Worm (Caenorhabditis elegans): ENCODE data around the gene T24H7.8.

The T24H7.8 gene

DNA sequence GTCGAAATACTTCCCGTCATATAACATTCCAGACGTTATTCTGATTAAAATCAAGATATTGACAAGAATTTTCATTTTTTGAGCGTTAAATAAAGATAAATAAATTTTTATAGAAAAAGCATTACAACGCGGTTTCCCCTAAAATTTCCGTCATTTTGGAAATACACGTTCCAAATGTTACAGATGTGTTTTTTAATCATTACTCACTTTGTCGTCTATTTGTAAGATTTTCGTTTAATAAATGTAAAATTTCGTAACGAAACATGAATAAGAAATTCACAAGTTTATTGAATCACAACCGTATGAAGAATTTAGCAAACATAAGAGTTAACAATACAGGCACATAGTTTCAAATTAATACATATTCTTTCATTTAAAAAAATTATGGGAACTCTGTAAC is 38.9 kb upstream of the T24H7.8 start, which contains the start of gene C30B5.17:
Gene C30B5.17, minus strand, starts transcription at position 101 of the 400 bp plus-strand sequence.
- no peak for TF ChIP-seq nhr-77 (tag; optimal IDR thresholded peaks at IDR 0.05)
- TF ChIP-seq nfya-1 (tag; optimal IDR thresholded peaks at IDR 0.05; ENCODE audit: insufficient read depth) = no peak
- TF ChIP-seq nhr-11 (tag; optimal IDR thresholded peaks at IDR 0.05) = no peak
- TF ChIP-seq nhr-76 (tag; optimal IDR thresholded peaks at IDR 0.05) = no peak
- no peak for TF ChIP-seq fkh-10 (GFP tag; optimal IDR thresholded peaks at IDR 0.05)
- no peak for TF ChIP-seq sea-2 (GFP tag; optimal IDR thresholded peaks at IDR 0.05)
- no peak for TF ChIP-seq eor-1 (tag; optimal IDR thresholded peaks at IDR 0.05)
- TF ChIP-seq nhr-43 (tag; optimal IDR thresholded peaks at IDR 0.05; ENCODE audit: poor library complexity, severe bottlenecking) = no peak

DNA sequence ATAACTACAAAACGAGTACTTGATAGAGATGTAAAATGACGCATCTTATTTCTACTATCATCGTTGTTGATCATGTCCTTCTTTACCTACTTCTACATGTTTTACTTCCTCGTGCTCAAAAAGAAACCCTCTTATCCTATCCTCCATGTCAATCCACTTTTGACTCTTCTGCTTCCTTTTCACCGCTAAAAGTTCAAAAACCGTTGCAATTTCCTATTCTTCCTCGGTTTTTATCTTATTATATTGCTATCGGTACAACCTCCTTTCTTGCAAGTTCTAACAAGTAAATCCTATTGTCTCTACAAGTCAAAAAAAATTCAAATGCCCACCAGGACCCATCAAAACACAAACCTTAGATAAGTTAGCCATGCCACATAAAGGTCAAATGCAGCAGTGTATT is 34.6 kb upstream of the T24H7.8 start:
- TF ChIP-seq fkh-10 (GFP tag; optimal IDR thresholded peaks at IDR 0.05) (peak; percentile 71), ceh-28 (tag; optimal IDR thresholded peaks at IDR 0.05) (no peak)

DNA sequence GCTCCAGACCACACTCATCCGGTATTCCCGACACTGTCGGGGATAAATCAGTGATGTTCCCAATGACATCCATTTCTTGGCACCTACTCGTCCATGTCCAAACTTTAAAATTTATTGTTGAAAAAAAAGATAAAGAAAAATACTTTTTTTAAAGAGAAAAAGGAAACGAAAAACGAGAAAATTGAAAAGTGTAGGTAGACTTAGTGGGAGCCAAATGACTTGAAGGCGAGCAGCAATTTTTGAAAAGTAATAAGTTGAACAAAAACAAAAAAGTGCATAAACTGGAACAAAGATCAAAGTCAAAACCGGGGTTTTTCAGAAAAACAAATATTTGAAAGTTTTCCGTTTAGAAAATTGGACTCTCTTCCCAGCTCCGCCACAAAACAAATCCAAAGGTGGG is 33.7 kb upstream of the T24H7.8 start, which contains the start of gene daf-37:
Gene daf-37, minus strand, starts transcription at position 101 of the 400 bp plus-strand sequence.
- TF ChIP-seq unc-62 (GFP tag; optimal IDR thresholded peaks at IDR 0.05) (no peak), elt-2 (tag; optimal IDR thresholded peaks at IDR 0.05) (no peak), ceh-9 (tag; optimal IDR thresholded peaks at IDR 0.05) (no peak), nhr-43 (tag; optimal IDR thresholded peaks at IDR 0.05; ENCODE audit: poor library complexity, severe bottlenecking) (no peak), mml-1 (tag; optimal IDR thresholded peaks at IDR 0.05) (no peak), pha-4 (tag; optimal IDR thresholded peaks at IDR 0.05) (no peak), nhr-77 (tag; optimal IDR thresholded peaks at IDR 0.05) (no peak)

DNA sequence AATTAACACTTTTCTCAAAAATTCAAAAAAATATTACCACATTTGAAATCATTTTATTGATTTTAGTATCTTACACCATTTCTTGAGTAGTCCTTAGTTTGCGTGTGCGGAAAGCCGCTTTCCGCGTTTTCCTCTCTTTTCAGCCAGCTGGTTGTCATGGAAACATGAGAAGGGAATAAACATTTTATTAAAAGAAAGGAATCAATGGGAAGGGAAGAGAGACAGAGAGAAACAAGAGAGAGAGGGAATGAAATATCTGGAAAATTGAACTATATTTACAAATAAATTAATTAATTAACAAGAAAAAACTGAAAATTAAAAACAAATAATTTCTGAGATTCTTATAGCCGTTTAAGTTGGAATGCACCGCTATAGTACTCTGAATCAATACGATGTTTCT is 22.5 kb upstream of the T24H7.8 start, which contains the start of gene mks-2:
Gene mks-2, minus strand, starts transcription at position 101 of the 400 bp plus-strand sequence.
- no peak for TF ChIP-seq snpc-4 (tag; optimal IDR thresholded peaks at IDR 0.05)
- no peak for TF ChIP-seq eor-1 (tag; optimal IDR thresholded peaks at IDR 0.05)
- no peak for TF ChIP-seq elt-1 (tag; optimal IDR thresholded peaks at IDR 0.05)
- no peak for TF ChIP-seq ceh-82 (tag; optimal IDR thresholded peaks at IDR 0.05)
- TF ChIP-seq aly-2 (tag; optimal IDR thresholded peaks at IDR 0.05) = no peak
- TF ChIP-seq R02D3.7 (tag; optimal IDR thresholded peaks at IDR 0.05) = no peak
- no peak for TF ChIP-seq nhr-67 (tag; optimal IDR thresholded peaks at IDR 0.05)

DNA sequence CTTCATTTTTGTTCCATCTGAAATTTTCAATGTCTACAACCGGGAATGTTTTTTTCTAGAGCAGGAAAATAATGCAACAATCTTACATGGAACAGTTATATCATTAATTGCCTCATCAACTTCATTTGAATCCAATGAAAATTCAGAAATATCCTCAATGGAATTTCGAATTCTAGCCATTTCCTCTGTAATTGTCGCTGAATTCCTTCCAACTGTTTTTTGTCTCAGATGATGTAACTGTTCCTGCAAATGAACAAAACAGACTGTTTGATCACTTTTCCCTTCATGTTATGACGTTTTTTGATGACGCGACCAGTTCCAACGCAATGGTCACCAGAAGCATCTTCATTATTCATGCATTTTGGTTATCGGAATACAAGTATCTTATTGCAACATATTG is 20.4 kb upstream of the T24H7.8 start:
- TF ChIP-seq zag-1 (tag; optimal IDR thresholded peaks at IDR 0.05) (no peak), nhr-25 (tag; optimal IDR thresholded peaks at IDR 0.05) (no peak), ama-1 (optimal IDR thresholded peaks at IDR 0.05) (no peak), ztf-4 (tag; optimal IDR thresholded peaks at IDR 0.05) (no peak), elt-2 (tag; optimal IDR thresholded peaks at IDR 0.05) (no peak), nhr-76 (tag; optimal IDR thresholded peaks at IDR 0.05) (no peak)

DNA sequence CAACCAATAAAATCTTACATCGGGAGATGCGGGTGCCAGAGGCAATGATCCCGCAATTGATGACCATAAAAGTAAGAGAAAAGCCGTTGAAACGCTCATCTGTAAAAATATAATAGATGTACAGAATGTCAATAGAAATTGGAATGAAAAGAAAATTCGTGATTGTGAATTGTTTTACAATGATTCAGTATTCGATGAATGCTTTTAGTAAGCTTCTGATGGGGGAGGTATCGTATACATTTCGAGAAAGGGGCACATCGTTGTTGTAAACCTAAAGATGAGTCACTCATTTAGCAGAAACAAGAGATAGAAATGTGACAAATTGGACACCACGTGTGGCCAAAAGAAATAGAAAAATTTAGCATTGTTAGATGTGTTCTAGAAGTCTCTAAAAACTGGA is 19.3 kb upstream of the T24H7.8 start, which contains the start of gene C30B5.6:
Gene C30B5.6, minus strand, starts transcription at position 101 of the 400 bp plus-strand sequence.
- TF ChIP-seq nhr-67 (tag; optimal IDR thresholded peaks at IDR 0.05) (no peak), tbx-2 (tag; optimal IDR thresholded peaks at IDR 0.05) (no peak), ceh-9 (tag; optimal IDR thresholded peaks at IDR 0.05) (no peak), skn-1 (tag; optimal IDR thresholded peaks at IDR 0.05) (no peak), sea-2 (GFP tag; optimal IDR thresholded peaks at IDR 0.05) (no peak), lin-39 (tag; optimal IDR thresholded peaks at IDR 0.05) (no peak), lin-15B (tag; optimal IDR thresholded peaks at IDR 0.05) (no peak), ceh-28 (tag; optimal IDR thresholded peaks at IDR 0.05) (no peak), hmg-11 (tag; optimal IDR thresholded peaks at IDR 0.05) (no peak), lsy-12 (tag; optimal IDR thresholded peaks at IDR 0.05) (no peak), fos-1 (tag; optimal IDR thresholded peaks at IDR 0.05) (no peak), ama-1 (optimal IDR thresholded peaks at IDR 0.05) (no peak), elt-2 (tag; optimal IDR thresholded peaks at IDR 0.05) (no peak), nhr-28 (tag; optimal IDR thresholded peaks at IDR 0.05) (no peak), nhr-11 (tag; optimal IDR thresholded peaks at IDR 0.05) (no peak), daf-12 (tag; optimal IDR thresholded peaks at IDR 0.05) (no peak), pha-4 (tag; optimal IDR thresholded peaks at IDR 0.05) (no peak), ztf-4 (tag; optimal IDR thresholded peaks at IDR 0.05) (no peak)

All from whole organism, L3 larva.